Worm (Caenorhabditis elegans) whole organism, L1 larva: ENCODE results near the gene arle-14.

Experiments
- lin-39 ChIP-seq: fragments of 150-350 bp; optimal IDR thresholded peaks from 2 replicates; lab custom pipeline; 2014; ENCODE audit warnings: missing biosample characterization, missing genetic modification reagents, missing genetic modification characterization
- lsy-2 ChIP-seq, 2 experiments: fragments of 150-350 bp; optimal IDR thresholded peaks; 2 replicates each; lab custom pipeline; 2014; ENCODE audit warnings: missing biosample characterization in 2 of 2, missing genetic modification characterization in 2 of 2
- skn-1 ChIP-seq: fragments of 150-350 bp; optimal IDR thresholded peaks from 2 replicates; lab custom pipeline; 2014; ENCODE audit warnings: missing biosample characterization, missing genetic modification characterization
- unc-130 ChIP-seq: fragments of 150-350 bp; optimal IDR thresholded peaks from 2 replicates; lab custom pipeline; 2017; ENCODE audit warnings: missing biosample characterization, missing genetic modification characterization, inconsistent platforms
- unc-30 ChIP-seq: sonication (generic microtip); optimal IDR thresholded peaks from 2 replicates; lab custom pipeline; 2017; ENCODE audit warnings: missing biosample characterization, missing genetic modification characterization

ce11 chrIII:5692690-5693089 lies at the start of gene arle-14, which contains the start of gene abi-1:
- TF ChIP-seq skn-1 (tag; lab: Kevin White, UChicago) (no peak), lin-39 (tag; lab: Kevin White, UChicago) (no peak), unc-130 (tag; lab: Kevin White, UChicago) (peak; percentile 9), unc-30 (no peak), lsy-2 (tag; optimal IDR thresholded peaks at IDR 0.05; lab: Kevin White, UChicago) (peak; percentile 3 to 30)
